Fruit fly (Drosophila melanogaster): ENCODE measurements around the gene eIF2Balpha.

- TF ChIP-seq cyc (GFP tag; optimal IDR thresholded peaks at IDR 0.05) (no peak), Hr39 (GFP tag; optimal IDR thresholded peaks at IDR 0.05) (no peak), Smox (GFP tag; optimal IDR thresholded peaks at IDR 0.05) (no peak), pdm3 (GFP tag; optimal IDR thresholded peaks at IDR 0.05) (no peak), topi (GFP tag; optimal IDR thresholded peaks at IDR 0.05) (no peak), CG8119 (GFP tag; IDR thresholded peaks at IDR 0.05) (no peak), CG6854 (GFP tag; optimal IDR thresholded peaks at IDR 0.05) (no peak), CG8632 (GFP tag; optimal IDR thresholded peaks at IDR 0.05) (no peak), fd85E (GFP tag; optimal IDR thresholded peaks at IDR 0.05) (no peak), CG31627 (GFP tag; optimal IDR thresholded peaks at IDR 0.05) (no peak)
These were observed 33.7 kb upstream of the eIF2Balpha start, which contains the start of gene TkR99D for dm6 chr3R:29969347-29969746.

Measured in whole organism, prepupa.